Fruit fly (Drosophila melanogaster): ENCODE data around the gene CG8036.

Gene CG8036

DNA sequence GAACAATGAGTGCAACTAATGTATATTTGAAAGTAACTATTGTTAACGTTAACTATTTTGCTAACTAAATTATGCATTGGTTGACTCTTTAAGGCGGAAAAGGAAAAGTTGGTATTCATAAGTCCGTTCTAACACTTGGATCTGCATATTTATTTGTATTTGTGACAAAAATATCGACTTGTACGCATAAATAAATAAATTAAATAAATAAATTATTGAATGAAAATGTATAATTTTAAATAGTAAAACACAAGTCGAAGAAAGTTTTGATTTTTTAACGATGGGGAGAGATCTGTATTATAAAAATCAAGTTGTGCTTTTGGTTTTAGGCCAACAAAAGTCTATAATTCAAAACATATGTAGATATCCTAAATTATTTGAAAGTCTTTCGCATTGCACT lies at the start of gene CG8036:
CG8036 (plus strand) TSS at position 301 of the 400 bp plus-strand sequence.
- TF ChIP-seq CG5204 (GFP tag; optimal IDR thresholded peaks at IDR 0.05) (no peak), Crg-1 (GFP tag; optimal IDR thresholded peaks at IDR 0.05) (no peak), CG33017 (tag; optimal IDR thresholded peaks at IDR 0.05) (no peak), CG1620 (GFP tag; optimal IDR thresholded peaks at IDR 0.05) (no peak), cnc (optimal IDR thresholded peaks at IDR 0.05) (no peak), toe (GFP tag; optimal IDR thresholded peaks at IDR 0.05) (no peak), pad (GFP tag; optimal IDR thresholded peaks at IDR 0.05) (no peak), CG7045 (GFP tag; optimal IDR thresholded peaks at IDR 0.05) (no peak), Clk (GFP tag; optimal IDR thresholded peaks at IDR 0.05) (no peak), tj (GFP tag; optimal IDR thresholded peaks at IDR 0.05) (no peak), ovo (GFP tag; optimal IDR thresholded peaks at IDR 0.05) (no peak)

DNA sequence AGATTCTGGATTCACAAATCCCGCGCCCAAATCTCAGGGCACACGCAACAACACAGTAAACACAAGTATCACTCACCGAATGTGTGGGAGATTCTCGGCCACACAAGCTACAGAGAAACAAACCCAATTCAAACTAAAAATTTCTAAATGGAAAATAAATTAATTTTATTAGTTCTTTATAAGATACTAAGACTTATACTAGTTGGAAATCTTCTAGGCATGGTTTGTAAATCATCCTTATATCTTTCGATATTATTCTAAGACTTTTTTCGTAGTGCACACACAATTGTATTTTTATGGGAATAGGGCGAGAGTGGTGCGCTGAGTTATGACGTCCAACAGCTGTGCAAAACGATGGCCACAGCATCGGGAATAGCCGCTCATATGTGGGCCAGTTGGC lies 48.6 kb upstream of the CG8036 start:
- no peak for TF ChIP-seq toe (GFP tag; optimal IDR thresholded peaks at IDR 0.05)
- no peak for TF ChIP-seq cnc (optimal IDR thresholded peaks at IDR 0.05)
- no peak for TF ChIP-seq pad (GFP tag; optimal IDR thresholded peaks at IDR 0.05)

DNA sequence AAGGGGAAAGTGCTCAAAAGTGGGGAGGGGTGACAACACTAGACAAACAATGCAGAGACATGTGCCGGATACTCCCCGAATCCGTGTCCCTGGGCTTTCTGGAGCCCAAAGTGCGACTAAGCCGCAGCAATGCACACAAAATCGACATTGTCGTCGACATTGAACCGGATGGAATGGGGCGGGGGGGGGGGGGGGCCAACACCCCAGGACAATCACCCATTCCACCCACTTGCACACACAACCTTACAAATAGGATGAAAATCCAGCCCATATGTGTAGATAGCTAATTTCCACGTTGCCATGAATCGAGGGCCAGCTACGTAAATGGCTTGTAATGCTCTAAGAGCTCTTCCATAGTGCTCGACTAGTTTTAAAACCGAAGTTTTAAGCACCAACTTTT lies 46.9 kb upstream of the CG8036 start:
- TF ChIP-seq kay (GFP tag; ENCODE audit: borderline replicate concordance): no peak
- TF ChIP-seq CG33017 (tag; optimal IDR thresholded peaks at IDR 0.05): no peak
- no peak for TF ChIP-seq toe (GFP tag; optimal IDR thresholded peaks at IDR 0.05)
- no peak for TF ChIP-seq Hr96 (GFP tag; optimal IDR thresholded peaks at IDR 0.05)
- TF ChIP-seq CG5204 (GFP tag; optimal IDR thresholded peaks at IDR 0.05): no peak

DNA sequence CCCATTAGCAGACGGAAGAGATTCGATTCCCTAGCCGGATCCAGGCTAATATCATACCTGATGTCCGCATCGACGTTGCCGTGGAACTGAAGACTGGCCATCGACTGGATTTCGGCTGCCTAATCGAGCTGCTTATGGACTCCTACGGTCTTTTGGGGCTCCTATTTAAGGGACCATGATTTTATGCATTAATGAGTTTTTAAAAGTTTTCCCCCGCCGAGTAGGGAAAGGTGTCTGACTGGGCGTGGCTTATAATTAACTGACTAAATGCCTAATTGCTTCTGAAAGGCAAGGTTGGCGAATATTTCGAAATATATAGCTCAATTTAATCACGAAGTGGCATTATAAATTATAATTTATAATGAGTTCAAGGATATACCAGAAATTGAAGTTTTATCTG lies 31.9 kb upstream of the CG8036 start, which contains the start of gene Or85e:
Or85e (minus strand) TSS at position 101 of the 400 bp plus-strand sequence.
- TF ChIP-seq cnc (optimal IDR thresholded peaks at IDR 0.05): no peak
- TF ChIP-seq toe (GFP tag; optimal IDR thresholded peaks at IDR 0.05): no peak
- no peak for TF ChIP-seq CG11617 (GFP tag; optimal IDR thresholded peaks at IDR 0.05)
- no peak for TF ChIP-seq ovo (GFP tag; optimal IDR thresholded peaks at IDR 0.05)
- TF ChIP-seq CG5204 (GFP tag; optimal IDR thresholded peaks at IDR 0.05): no peak
- no peak for TF ChIP-seq Crg-1 (GFP tag; optimal IDR thresholded peaks at IDR 0.05)
- no peak for TF ChIP-seq CG33017 (tag; optimal IDR thresholded peaks at IDR 0.05)
- no peak for TF ChIP-seq CG14711 (tag; optimal IDR thresholded peaks at IDR 0.05)
- no peak for TF ChIP-seq Mnt (GFP tag; optimal IDR thresholded peaks at IDR 0.05)
- no peak for TF ChIP-seq bab1 (GFP tag; optimal IDR thresholded peaks at IDR 0.05)
- no peak for TF ChIP-seq pad (GFP tag; optimal IDR thresholded peaks at IDR 0.05)
- TF ChIP-seq Hr96 (GFP tag; optimal IDR thresholded peaks at IDR 0.05): no peak
- no peak for TF ChIP-seq CG7101 (tag; optimal IDR thresholded peaks at IDR 0.05)

DNA sequence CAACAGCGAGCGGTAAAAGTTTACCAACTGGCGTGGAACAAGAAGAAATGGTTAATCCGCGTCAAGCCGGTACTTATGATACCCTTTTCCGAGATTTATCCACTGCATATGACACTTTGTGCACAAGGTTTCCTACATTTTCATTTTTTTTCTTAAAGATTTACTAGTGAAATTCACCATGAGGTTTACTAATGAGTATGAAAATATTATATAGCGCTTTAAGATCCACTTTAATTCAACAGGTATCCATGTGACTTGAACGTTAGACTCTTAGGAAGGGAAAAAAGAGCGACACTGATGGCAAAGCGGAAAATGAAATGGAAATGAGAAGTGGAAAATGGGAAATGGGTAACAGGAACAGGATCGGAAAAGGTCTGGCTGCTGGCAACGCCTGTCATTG lies 29.0 kb upstream of the CG8036 start:
- TF ChIP-seq kay (GFP tag; ENCODE audit: borderline replicate concordance) (no peak), Clk (GFP tag; optimal IDR thresholded peaks at IDR 0.05) (no peak), CG5204 (GFP tag; optimal IDR thresholded peaks at IDR 0.05) (no peak)

DNA sequence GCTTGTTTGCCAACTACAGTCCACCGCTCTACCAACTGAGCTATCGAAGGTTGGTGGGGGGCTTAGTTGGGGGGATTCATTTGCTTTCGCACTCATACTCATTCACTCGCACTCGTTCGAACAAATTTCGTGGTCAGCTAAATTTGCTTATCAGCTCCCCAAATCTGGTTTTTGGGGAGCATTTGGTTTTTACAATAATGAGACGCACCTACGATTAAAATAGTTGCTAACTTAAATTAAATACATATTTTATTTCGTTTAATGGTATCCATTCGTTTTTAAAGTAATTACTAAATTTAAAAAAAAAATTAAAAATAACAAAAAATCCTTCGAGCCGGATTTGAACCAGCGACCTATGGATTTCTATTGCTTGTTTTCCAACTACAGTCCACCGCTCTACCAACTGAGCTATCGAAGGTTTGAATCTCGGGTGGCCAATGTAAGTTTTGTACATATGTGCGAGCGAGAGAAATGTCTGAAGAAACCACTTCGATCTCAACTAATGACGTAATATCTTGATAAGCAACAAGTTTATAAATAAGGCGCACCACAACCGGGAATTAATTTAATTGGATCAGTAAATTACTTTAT lies 25.2 kb upstream of the CG8036 start:
- TF ChIP-seq kay (GFP tag; ENCODE audit: borderline replicate concordance) (peak; percentile 79), Clk (GFP tag; optimal IDR thresholded peaks at IDR 0.05) (no peak), bab1 (GFP tag; optimal IDR thresholded peaks at IDR 0.05) (peak; percentile 10), toe (GFP tag; optimal IDR thresholded peaks at IDR 0.05) (no peak), tj (GFP tag; optimal IDR thresholded peaks at IDR 0.05) (peak; percentile 90)

DNA sequence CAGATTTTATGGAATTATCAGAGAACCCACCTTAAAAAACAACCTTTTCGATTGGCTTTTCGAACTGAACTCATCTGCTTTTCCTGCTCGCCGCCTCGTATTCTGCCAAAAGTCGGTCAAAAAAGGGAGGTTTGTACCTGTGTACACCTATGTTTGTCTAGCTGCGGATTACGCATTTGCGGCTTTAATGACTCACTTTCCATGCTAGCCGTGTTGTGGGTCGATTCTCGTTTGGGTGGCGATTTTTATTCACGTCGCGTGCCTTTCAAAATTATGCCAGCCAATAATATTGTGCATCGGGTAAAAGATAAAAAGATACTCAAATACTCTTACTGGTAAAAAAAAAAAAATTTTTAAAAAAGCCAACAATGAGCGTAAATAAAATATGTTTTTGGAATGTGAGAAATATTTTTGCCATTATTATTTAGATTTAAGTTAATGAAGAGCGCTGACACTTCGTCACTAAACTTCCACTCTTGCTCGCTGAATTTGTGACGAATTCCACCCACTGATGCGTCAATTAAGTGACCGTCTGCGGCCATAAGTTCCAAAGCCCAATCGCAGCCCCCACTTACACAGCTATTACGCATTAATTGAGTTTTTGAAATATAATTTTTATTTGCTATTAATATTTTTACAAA lies 22.0 kb upstream of the CG8036 start, which contains the start of gene Cyp313b1:
Cyp313b1 (minus strand) TSS at position 71 of the 641 bp plus-strand sequence.
- no peak for TF ChIP-seq CG12768 (GFP tag; optimal IDR thresholded peaks at IDR 0.05)
- no peak for TF ChIP-seq toe (GFP tag; optimal IDR thresholded peaks at IDR 0.05)
- TF ChIP-seq kay (GFP tag; ENCODE audit: borderline replicate concordance): no peak
- no peak for TF ChIP-seq CG5204 (GFP tag; optimal IDR thresholded peaks at IDR 0.05)
- no peak for TF ChIP-seq tj (GFP tag; optimal IDR thresholded peaks at IDR 0.05)
- no peak for TF ChIP-seq Clk (GFP tag; optimal IDR thresholded peaks at IDR 0.05)
- no peak for TF ChIP-seq pad (GFP tag; optimal IDR thresholded peaks at IDR 0.05)
- TF ChIP-seq cnc (optimal IDR thresholded peaks at IDR 0.05): no peak

DNA sequence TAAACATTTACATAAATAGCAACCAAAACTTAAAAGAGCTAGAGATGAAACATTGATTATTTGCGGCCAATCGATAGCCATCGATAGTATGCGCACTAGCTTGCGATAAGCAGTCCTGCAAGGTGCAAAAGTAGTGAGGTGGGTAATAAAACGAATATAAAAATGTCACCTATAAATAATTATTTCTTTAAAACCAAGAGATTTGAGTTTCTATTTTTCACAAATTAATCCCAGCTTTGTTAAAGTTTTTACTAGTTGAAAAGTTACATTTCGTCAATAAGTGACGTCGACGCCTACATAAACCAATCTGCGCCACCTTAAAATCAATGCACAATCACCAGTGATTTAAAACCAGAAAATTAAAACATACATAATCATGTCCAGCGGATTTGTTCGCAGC lies 16.9 kb upstream of the CG8036 start, which contains the start of the genes Mkk4 and SLIRP2:
Mkk4 (minus strand) TSS at position 56 of the 400 bp plus-strand sequence.
SLIRP2 (plus strand) TSS at position 344 of the 400 bp plus-strand sequence.
- TF ChIP-seq CG12768 (GFP tag; optimal IDR thresholded peaks at IDR 0.05) (peak; percentile 98), CG7045 (GFP tag; optimal IDR thresholded peaks at IDR 0.05) (peak; percentile 98), kay (GFP tag; ENCODE audit: borderline replicate concordance) (no peak), Clk (GFP tag; optimal IDR thresholded peaks at IDR 0.05) (peak; percentile 97), bab1 (GFP tag; optimal IDR thresholded peaks at IDR 0.05) (peak; percentile 99), CG14711 (tag; optimal IDR thresholded peaks at IDR 0.05) (peak; percentile 96), Mnt (GFP tag; optimal IDR thresholded peaks at IDR 0.05) (peak; percentile 96), tj (GFP tag; optimal IDR thresholded peaks at IDR 0.05) (peak; percentile 90), CG33017 (tag; optimal IDR thresholded peaks at IDR 0.05) (peak; percentile 98), CG11617 (GFP tag; optimal IDR thresholded peaks at IDR 0.05) (peak; percentile 99), ovo (GFP tag; optimal IDR thresholded peaks at IDR 0.05) (peak; percentile 96), Crg-1 (GFP tag; optimal IDR thresholded peaks at IDR 0.05) (peak; percentile 98), cic (GFP tag; optimal IDR thresholded peaks at IDR 0.05) (peak; percentile 88), pad (GFP tag; optimal IDR thresholded peaks at IDR 0.05) (peak; percentile 90), cnc (optimal IDR thresholded peaks at IDR 0.05) (no peak), CG7101 (tag; optimal IDR thresholded peaks at IDR 0.05) (peak; percentile 98), CG5204 (GFP tag; optimal IDR thresholded peaks at IDR 0.05) (peak; percentile 98), CG1620 (GFP tag; optimal IDR thresholded peaks at IDR 0.05) (peak; percentile 99), toe (GFP tag; optimal IDR thresholded peaks at IDR 0.05) (peak; percentile 99), Hr96 (GFP tag; optimal IDR thresholded peaks at IDR 0.05) (peak; percentile 98)

Data from whole organism, adult.